Fruit fly (Drosophila melanogaster) whole organism, embryonic: ENCODE measurements around the gene Pif1B.

Experiments
- ATbp ChIP-seq: fragments of 200-800 bp; sonication (Bioruptor generic); optimal IDR thresholded peaks from 2 replicates; lab custom pipeline; 2017; ENCODE audit warnings: missing biosample characterization, mild to moderate bottlenecking, missing genetic modification characterization, missing genetic modification reagents
- Aef1 ChIP-seq: fragments of 200-800 bp; sonication (Bioruptor generic); IDR thresholded peaks from 3 replicates; pipeline ENCODE4 v1.3.6; 2022; ENCODE audit warnings: missing biosample characterization, missing genetic modification characterization
- B-H1 ChIP-seq: fragments of 200-800 bp; sonication (Bioruptor generic); IDR thresholded peaks from 3 replicates; pipeline ENCODE4 v1.3.6; 2022; ENCODE audit warnings: missing biosample characterization, missing genetic modification characterization
- B-H2 ChIP-seq: fragments of 200-800 bp; sonication (Bioruptor generic); optimal IDR thresholded peaks from 2 replicates; lab custom pipeline; 2018; ENCODE audit warnings: missing biosample characterization, mild to moderate bottlenecking, missing genetic modification characterization
- CG10431 ChIP-seq: fragments of 200-800 bp; sonication (Bioruptor generic); optimal IDR thresholded peaks from 3 replicates; lab custom pipeline; 2018; ENCODE audit warnings: missing biosample characterization, mild to moderate bottlenecking, missing genetic modification characterization
- CG11504 ChIP-seq: fragments of 200-800 bp; sonication (Bioruptor generic); optimal IDR thresholded peaks from 3 replicates; lab custom pipeline; 2019; ENCODE audit warnings: missing biosample characterization, mild to moderate bottlenecking, missing genetic modification characterization, moderate library complexity
- CG12155 ChIP-seq: fragments of 200-800 bp; sonication (Bioruptor generic); optimal IDR thresholded peaks from 3 replicates; lab custom pipeline; 2016; ENCODE audit warnings: missing biosample characterization, missing genetic modification characterization
- CG12219 ChIP-seq: fragments of 200-800 bp; sonication (Bioruptor generic); optimal IDR thresholded peaks from 3 replicates; lab custom pipeline; 2018; ENCODE audit warnings: missing biosample characterization, mild to moderate bottlenecking, missing genetic modification characterization
- CG1233 ChIP-seq: fragments of 200-800 bp; sonication (Bioruptor generic); optimal IDR thresholded peaks from 4 replicates; lab custom pipeline; 2018; ENCODE audit warnings: missing biosample characterization, mild to moderate bottlenecking, missing genetic modification characterization
- CG13424 ChIP-seq: fragments of 200-800 bp; sonication (Bioruptor generic); optimal IDR thresholded peaks from 2 replicates; lab custom pipeline; 2019; ENCODE audit warnings: missing biosample characterization, mild to moderate bottlenecking, missing genetic modification characterization, moderate library complexity
- CG14667 ChIP-seq: fragments of 200-800 bp; sonication (Bioruptor generic); IDR thresholded peaks from 2 replicates; pipeline ENCODE4 v1.3.6; 2022; ENCODE audit warnings: missing biosample characterization, missing genetic modification characterization
- CG14860 ChIP-seq: fragments of 200-800 bp; sonication (Bioruptor generic); IDR thresholded peaks from 3 replicates; pipeline ENCODE4 v1.3.6; 2022; ENCODE audit warnings: missing biosample characterization, missing genetic modification characterization; ENCODE audit not compliant: partially characterized antibody
- CG1603 ChIP-seq: fragments of 200-800 bp; sonication (Bioruptor generic); optimal IDR thresholded peaks from 2 replicates; lab custom pipeline; 2019; ENCODE audit warnings: missing biosample characterization, mild to moderate bottlenecking, missing genetic modification characterization, moderate library complexity
- CG17385 ChIP-seq: fragments of 200-800 bp; sonication (Bioruptor generic); optimal IDR thresholded peaks from 3 replicates; lab custom pipeline; 2018; ENCODE audit warnings: missing biosample characterization, mild to moderate bottlenecking, missing genetic modification characterization
- CG31441 ChIP-seq: fragments of 200-800 bp; sonication (Bioruptor generic); IDR thresholded peaks from 2 replicates; pipeline ENCODE4 v1.3.6; 2022; ENCODE audit warnings: missing biosample characterization, missing genetic modification characterization
- CG33213 ChIP-seq: fragments of 200-800 bp; sonication (Bioruptor generic); optimal IDR thresholded peaks from 3 replicates; lab custom pipeline; 2016; ENCODE audit warnings: missing biosample characterization, missing genetic modification characterization
- CG9932 ChIP-seq: fragments of 200-800 bp; sonication (Bioruptor generic); IDR thresholded peaks from 2 replicates; pipeline ENCODE4 v1.3.6; 2022; ENCODE audit warnings: missing biosample characterization, missing genetic modification characterization
- CoRest ChIP-seq: fragments of 200-800 bp; sonication (Bioruptor generic); optimal IDR thresholded peaks from 3 replicates; lab custom pipeline; 2018; ENCODE audit warnings: missing biosample characterization, mild to moderate bottlenecking, missing genetic modification characterization, moderate library complexity
- D19B ChIP-seq: fragments of 200-800 bp; sonication (Bioruptor generic); optimal IDR thresholded peaks from 2 replicates; lab custom pipeline; 2017; ENCODE audit warnings: missing biosample characterization, mild to moderate bottlenecking, missing genetic modification characterization
- Hand ChIP-seq: fragments of 200-800 bp; sonication (Bioruptor generic); optimal IDR thresholded peaks from 2 replicates; lab custom pipeline; 2017; ENCODE audit warnings: mild to moderate bottlenecking, missing biosample characterization, missing genetic modification reagents, missing genetic modification characterization
- Hr78 ChIP-seq, 2 experiments: fragments of 200-800 bp in 1 of 2; fragments of >200 bp in 1 of 2; sonication (Bioruptor generic) in 1 of 2; optimal IDR thresholded peaks; 2 replicates each; lab custom pipeline; 2017 to 2019; ENCODE audit warnings: missing biosample characterization in 2 of 2, missing genetic modification characterization in 2 of 2, mild to moderate bottlenecking in 1 of 2, moderate library complexity in 1 of 2
- Kr ChIP-seq: fragments of 200-800 bp; sonication (Bioruptor generic); optimal IDR thresholded peaks from 2 replicates; lab custom pipeline; 2017; ENCODE audit warnings: missing biosample characterization, mild to moderate bottlenecking, missing genetic modification characterization
- Lim3 ChIP-seq: fragments of 200-800 bp; sonication (Bioruptor generic); IDR thresholded peaks from 2 replicates; pipeline ENCODE4 v1.3.6; 2022; ENCODE audit warnings: missing biosample characterization, missing genetic modification characterization
- Mad ChIP-seq: fragments of 200-800 bp; sonication (Bioruptor generic); optimal IDR thresholded peaks from 2 replicates; lab custom pipeline; 2016; ENCODE audit warnings: missing biosample characterization, missing genetic modification characterization
- Meics ChIP-seq: fragments of 200-800 bp; sonication (Bioruptor generic); optimal IDR thresholded peaks from 2 replicates; lab custom pipeline; 2017; ENCODE audit warnings: missing biosample characterization, mild to moderate bottlenecking, missing genetic modification characterization
- NC2α ChIP-seq: fragments of 200-800 bp; sonication (Bioruptor generic); optimal IDR thresholded peaks from 2 replicates; lab custom pipeline; 2016; ENCODE audit warnings: missing biosample characterization, missing genetic modification characterization
- NFAT ChIP-seq: fragments of 200-800 bp; sonication (Bioruptor generic); IDR thresholded peaks from 2 replicates; pipeline ENCODE4 v1.3.6; 2022; ENCODE audit warnings: missing biosample characterization, missing genetic modification characterization
- Neu2 ChIP-seq: fragments of 200-800 bp; sonication (Bioruptor generic); optimal IDR thresholded peaks from 3 replicates; lab custom pipeline; 2016; ENCODE audit warnings: missing biosample characterization, missing genetic modification characterization, borderline replicate concordance
- NfI ChIP-seq: fragments of 200-800 bp; sonication (Bioruptor generic); optimal IDR thresholded peaks from 3 replicates; lab custom pipeline; 2018; ENCODE audit warnings: missing biosample characterization, mild to moderate bottlenecking, missing genetic modification characterization, moderate library complexity
- Scr ChIP-seq: fragments of 200-800 bp; sonication (Bioruptor generic); IDR thresholded peaks from 2 replicates; pipeline ENCODE4 v1.3.6; 2022; ENCODE audit warnings: missing biosample characterization, missing genetic modification characterization; ENCODE audit not compliant: partially characterized antibody
- Spps ChIP-seq: fragments of 200-800 bp; sonication (Bioruptor generic); optimal IDR thresholded peaks from 2 replicates; lab custom pipeline; 2018; ENCODE audit warnings: missing biosample characterization, mild to moderate bottlenecking, missing genetic modification characterization
- TFAM ChIP-seq: fragments of 200-800 bp; sonication (Bioruptor generic); optimal IDR thresholded peaks from 2 replicates; lab custom pipeline; 2017; ENCODE audit warnings: missing biosample characterization, missing genetic modification characterization, inconsistent platforms
- bsh ChIP-seq, 2 experiments: fragments of 200-800 bp; sonication (Bioruptor generic); optimal IDR thresholded peaks; 2 replicates each; lab custom pipeline; 2017 to 2018; ENCODE audit warnings: mild to moderate bottlenecking in 2 of 2, missing biosample characterization in 2 of 2, missing genetic modification characterization in 2 of 2, moderate library complexity in 1 of 2
- ci ChIP-seq: fragments of 200-800 bp; sonication (Bioruptor generic); IDR thresholded peaks from 3 replicates; pipeline ENCODE4 v1.3.6; 2022; ENCODE audit warnings: missing biosample characterization, missing genetic modification characterization
- crol ChIP-seq: fragments of 200-800 bp; sonication (Bioruptor generic); IDR thresholded peaks from 2 replicates; pipeline ENCODE4 v1.3.6; 2022; ENCODE audit warnings: missing biosample characterization, missing genetic modification characterization
- dysf ChIP-seq: fragments of 200-800 bp; sonication (Bioruptor generic); IDR thresholded peaks from 3 replicates; pipeline ENCODE4 v1.3.6; 2022; ENCODE audit warnings: missing biosample characterization, missing genetic modification characterization
- fd102C ChIP-seq: fragments of 200-800 bp; sonication (Bioruptor generic); optimal IDR thresholded peaks from 2 replicates; lab custom pipeline; 2018; ENCODE audit warnings: missing biosample characterization, mild to moderate bottlenecking, missing genetic modification characterization, moderate library complexity
- fd3F ChIP-seq: fragments of 200-800 bp; sonication (Bioruptor generic); optimal IDR thresholded peaks from 2 replicates; lab custom pipeline; 2018; ENCODE audit warnings: missing biosample characterization, mild to moderate bottlenecking, missing genetic modification characterization, moderate library complexity
- gce ChIP-seq: fragments of 200-800 bp; sonication (Bioruptor generic); IDR thresholded peaks from 3 replicates; pipeline ENCODE4 v1.3.6; 2022; ENCODE audit warnings: missing biosample characterization, missing genetic modification characterization
- ham ChIP-seq: fragments of 200-800 bp; sonication (Bioruptor generic); IDR thresholded peaks from 2 replicates; pipeline ENCODE4 v1.3.6; 2022; ENCODE audit warnings: missing biosample characterization, missing genetic modification characterization
- hbn ChIP-seq: fragments of 200-800 bp; sonication (Bioruptor generic); IDR thresholded peaks from 2 replicates; pipeline ENCODE4 v1.3.6; 2022; ENCODE audit warnings: missing biosample characterization, missing genetic modification characterization; ENCODE audit not compliant: partially characterized antibody
- insv ChIP-seq, 2 experiments: fragments of 200-800 bp; sonication (Bioruptor generic); optimal IDR thresholded peaks; 3 replicates each; lab custom pipeline; 2016 to 2018; ENCODE audit warnings: missing biosample characterization in 2 of 2, missing genetic modification characterization in 2 of 2
- kah ChIP-seq: fragments of 200-800 bp; sonication (Bioruptor generic); optimal IDR thresholded peaks from 2 replicates; lab custom pipeline; 2018; ENCODE audit warnings: missing biosample characterization, mild to moderate bottlenecking, missing genetic modification characterization
- klu ChIP-seq: fragments of 200-800 bp; sonication (Bioruptor generic); IDR thresholded peaks from 2 replicates; pipeline ENCODE4 v1.3.6; 2022; ENCODE audit warnings: missing biosample characterization, missing genetic modification characterization
- nau ChIP-seq: fragments of 200-800 bp; sonication (Bioruptor generic); optimal IDR thresholded peaks from 3 replicates; lab custom pipeline; 2017; ENCODE audit warnings: missing biosample characterization, mild to moderate bottlenecking, missing genetic modification characterization, missing genetic modification reagents
- nom ChIP-seq: fragments of 200-800 bp; sonication (Bioruptor generic); optimal IDR thresholded peaks from 2 replicates; lab custom pipeline; 2017; ENCODE audit warnings: missing biosample characterization, missing genetic modification characterization, mild to moderate bottlenecking, moderate library complexity, missing genetic modification reagents
- sob ChIP-seq: fragments of 200-800 bp; sonication (Bioruptor generic); IDR thresholded peaks from 2 replicates; pipeline ENCODE4 v1.3.6; 2022; ENCODE audit warnings: missing biosample characterization, missing genetic modification characterization
- vvl ChIP-seq: fragments of 200-800 bp; sonication (Bioruptor generic); IDR thresholded peaks from 2 replicates; pipeline ENCODE4 v1.3.6; 2022; ENCODE audit warnings: missing biosample characterization, missing genetic modification characterization
- wek ChIP-seq: fragments of 200-800 bp; sonication (Bioruptor generic); optimal IDR thresholded peaks from 3 replicates; lab custom pipeline; 2018; ENCODE audit warnings: missing biosample characterization, mild to moderate bottlenecking, missing genetic modification characterization, moderate library complexity
- zen ChIP-seq: fragments of 200-800 bp; sonication (Bioruptor generic); optimal IDR thresholded peaks from 3 replicates; lab custom pipeline; 2018; ENCODE audit warnings: missing biosample characterization, mild to moderate bottlenecking, missing genetic modification characterization, moderate library complexity

Pif1B gene

dm6 chr3R:8808518-8808921 lies 7.5 kb upstream of the Pif1B start (continued):
- TF ChIP-seq zen: peak; percentile 97
- TF ChIP-seq dysf (GFP tag; lab: Robert Waterston, UW): 0 out of 3 replicates have a peak, but pooled peaks have one; percentile 27
- TF ChIP-seq ATbp (GFP tag; lab: Kevin White, UChicago): peak; percentile 45
- peak; percentile 61 for TF ChIP-seq Kr
- no peak for TF ChIP-seq fd3F (GFP tag; lab: Kevin White, UChicago)
- peak; percentile 94 for TF ChIP-seq fd102C
- peak; percentile 89 for TF ChIP-seq CG31441 (GFP tag; lab: Robert Waterston, UW)
- no peak for TF ChIP-seq Hand (GFP tag; lab: Kevin White, UChicago)
- peak; percentile 40 for TF ChIP-seq NC2α
- peak; percentile 32 for TF ChIP-seq NfI
- TF ChIP-seq Hr78 (GFP tag; optimal IDR thresholded peaks at IDR 0.05; lab: Kevin White, UChicago): peak in 1 of 2 experiments; percentile 31
- peak; percentile 40 for TF ChIP-seq CG12219
- TF ChIP-seq CG1233 (GFP tag; lab: Kevin White, UChicago): peak; percentile 69
- TF ChIP-seq Neu2: peak; percentile 25
- no peak for TF ChIP-seq B-H1 (GFP tag; lab: Robert Waterston, UW)
- TF ChIP-seq nom (GFP tag; lab: Kevin White, UChicago): no peak
- 0 out of 3 replicates have a peak, but pooled peaks have one; percentile 17 for TF ChIP-seq ci
- TF ChIP-seq ham: no peak
- peak; percentile 29 for TF ChIP-seq CG10431 (GFP tag; lab: Kevin White, UChicago)
- no peak for TF ChIP-seq CG14860
- no peak for TF ChIP-seq kah
- TF ChIP-seq TFAM: peak; percentile 1
- TF ChIP-seq CG12155 (GFP tag; lab: Kevin White, UChicago): peak; percentile 41
- TF ChIP-seq Meics (GFP tag; lab: Kevin White, UChicago): peak; percentile 21
- peak; percentile 41 for TF ChIP-seq CG17385

- no peak for TF ChIP-seq CG14667 (GFP tag; lab: Robert Waterston, UW)
- TF ChIP-seq B-H2 (GFP tag; lab: Kevin White, UChicago): peak; percentile 49
- TF ChIP-seq sob (GFP tag; lab: Robert Waterston, UW): no peak
- TF ChIP-seq CG11504 (tag; lab: Kevin White, UChicago): no peak
- TF ChIP-seq Lim3 (GFP tag; lab: Robert Waterston, UW): no peak
- no peak for TF ChIP-seq CG33213 (GFP tag; lab: Kevin White, UChicago)
- TF ChIP-seq CG1603 (tag; lab: Kevin White, UChicago): no peak
- TF ChIP-seq insv (GFP tag; optimal IDR thresholded peaks at IDR 0.05; lab: Kevin White, UChicago): no peak
- peak; percentile 19; the same call in 1 of the 2 replicates for TF ChIP-seq crol (GFP tag; lab: Robert Waterston, UW)
- peak; percentile 24 for TF ChIP-seq D19B
- no peak for TF ChIP-seq Aef1 (GFP tag; lab: Robert Waterston, UW)
- TF ChIP-seq nau (GFP tag; lab: Kevin White, UChicago): no peak
- no peak for TF ChIP-seq hbn (GFP tag; lab: Robert Waterston, UW)
- TF ChIP-seq Scr (GFP tag; lab: Robert Waterston, UW): no peak
- no peak for TF ChIP-seq klu (GFP tag; lab: Robert Waterston, UW)
- no peak for TF ChIP-seq Mad (GFP tag; lab: Kevin White, UChicago)
- no peak for TF ChIP-seq bsh (GFP tag; optimal IDR thresholded peaks at IDR 0.05; lab: Kevin White, UChicago)
- TF ChIP-seq wek (GFP tag; lab: Kevin White, UChicago): peak; percentile 28
- TF ChIP-seq gce (GFP tag; lab: Robert Waterston, UW): no peak
- no peak for TF ChIP-seq CG13424
- no peak for TF ChIP-seq CoRest (tag; lab: Kevin White, UChicago)
- no peak for TF ChIP-seq Spps (tag; lab: Kevin White, UChicago)
- TF ChIP-seq B-H1 (GFP tag; lab: Robert Waterston, UW): no peak
- no peak for TF ChIP-seq NFAT (GFP tag; lab: Robert Waterston, UW)
- no peak for TF ChIP-seq zen
- peak; percentile 49; the same call in 1 of the 2 replicates for TF ChIP-seq vvl (GFP tag; lab: Robert Waterston, UW)
- peak; percentile 25; the same call in 1 of the 2 replicates for TF ChIP-seq CG9932 (GFP tag; lab: Robert Waterston, UW)
Measured at dm6 chr3R:8807831-8808517, 7.0 kb upstream of the Pif1B start.
